Fruit fly (Drosophila melanogaster): ENCODE measurements around the gene CG8219.
A peak's percentile ranks its signal among the peaks of the same experiment; 100 is the strongest.

Gene CG8219

dm6 chr3L:6217212-6217611 lies 16.9 kb downstream of the CG8219 start (continued):
- TF ChIP-seq CG1603 (tag; optimal IDR thresholded peaks at IDR 0.05) (no peak), Hmr (GFP tag; optimal IDR thresholded peaks at IDR 0.05) (no peak), Oaz (GFP tag; IDR thresholded peaks at IDR 0.05) (no peak), CG7372 (GFP tag; IDR thresholded peaks at IDR 0.05) (peak; percentile 34; the same call in 1 of the 2 replicates), slou (GFP tag; optimal IDR thresholded peaks at IDR 0.05) (no peak), CG7928 (GFP tag; optimal IDR thresholded peaks at IDR 0.05) (no peak), CG10209 (GFP tag; optimal IDR thresholded peaks at IDR 0.05) (peak; percentile 13), CG17361 (GFP tag; IDR thresholded peaks at IDR 0.05) (peak; percentile 82), CG32767 (GFP tag; IDR thresholded peaks at IDR 0.05) (peak; percentile 83), CG3281 (GFP tag; optimal IDR thresholded peaks at IDR 0.05) (peak; percentile 11), Eip74EF (GFP tag; optimal IDR thresholded peaks at IDR 0.05) (peak in 1 of 2 experiments; percentile 50), Dek (tag; optimal IDR thresholded peaks at IDR 0.05) (peak; percentile 15), tgo (GFP tag; IDR thresholded peaks at IDR 0.05) (peak; percentile 66; the same call in 2 of the 3 replicates), Abd-B (GFP tag; optimal IDR thresholded peaks at IDR 0.05) (peak; percentile 42), abd-A (tag; optimal IDR thresholded peaks at IDR 0.05) (no peak), so (GFP tag; IDR thresholded peaks at IDR 0.05) (0 out of 3 replicates have a peak, but pooled peaks have one; percentile 28), esg (GFP tag; conservative IDR thresholded peaks at IDR 0.05) (peak; percentile 66), chinmo (GFP tag; IDR thresholded peaks at IDR 0.05; ENCODE audit: partially characterized antibody) (no peak), Six4 (GFP tag; optimal IDR thresholded peaks at IDR 0.05) (peak; percentile 52), Antp (GFP tag; optimal IDR thresholded peaks at IDR 0.05) (peak; percentile 13), al (GFP tag; IDR thresholded peaks at IDR 0.05) (no peak), gce (GFP tag; IDR thresholded peaks at IDR 0.05) (0 out of 3 replicates have a peak, but pooled peaks have one; percentile 62), her (GFP tag; optimal IDR thresholded peaks at IDR 0.05) (no peak), BEAF-32 (GFP tag; optimal IDR thresholded peaks at IDR 0.05) (no peak), CG9817 (tag; optimal IDR thresholded peaks at IDR 0.05) (peak; percentile 29), bab2 (GFP tag; optimal IDR thresholded peaks at IDR 0.05) (peak; percentile 53), CG17568 (GFP tag; optimal IDR thresholded peaks at IDR 0.05) (no peak), bowl (GFP tag; IDR thresholded peaks at IDR 0.05) (no peak), gcm (GFP tag; optimal IDR thresholded peaks at IDR 0.05) (peak; percentile 77), dpn (GFP tag; optimal IDR thresholded peaks at IDR 0.05) (peak; percentile 38 to 54), C15 (GFP tag; IDR thresholded peaks at IDR 0.05) (0 out of 3 replicates have a peak, but pooled peaks have one; percentile 29), CG42726 (GFP tag; IDR thresholded peaks at IDR 0.05; ENCODE audit: partially characterized antibody) (no peak), CG12236 (GFP tag; optimal IDR thresholded peaks at IDR 0.05) (peak; percentile 28), ATbp (GFP tag; optimal IDR thresholded peaks at IDR 0.05) (peak; percentile 50), CoRest (tag; optimal IDR thresholded peaks at IDR 0.05) (peak; percentile 72), btn (GFP tag; optimal IDR thresholded peaks at IDR 0.05) (peak; percentile 2), CG7357 (GFP tag; IDR thresholded peaks at IDR 0.05) (peak; percentile 36; the same call in 1 of the 3 replicates), CG1832 (GFP tag; optimal IDR thresholded peaks at IDR 0.05) (no peak), ems (GFP tag; optimal IDR thresholded peaks at IDR 0.05) (no peak), Mes4 (GFP tag; optimal IDR thresholded peaks at IDR 0.05) (peak; percentile 18), dysf (GFP tag; IDR thresholded peaks at IDR 0.05) (peak; percentile 48; the same call in 1 of the 3 replicates), pnt (GFP tag; optimal IDR thresholded peaks at IDR 0.05) (no peak), CG18619 (GFP tag; optimal IDR thresholded peaks at IDR 0.05) (peak; percentile 27), CG32532 (GFP tag; IDR thresholded peaks at IDR 0.05) (peak; percentile 35; the same call in 1 of the 2 replicates), CG2678 (tag; optimal IDR thresholded peaks at IDR 0.05) (peak; percentile 77), Spps (tag; optimal IDR thresholded peaks at IDR 0.05) (peak; percentile 87), twi (tag; optimal IDR thresholded peaks at IDR 0.05) (peak; percentile 97), h (optimal IDR thresholded peaks at IDR 0.05) (no peak), shn (GFP tag; optimal IDR thresholded peaks at IDR 0.05) (no peak), bigmax (GFP tag; optimal IDR thresholded peaks at IDR 0.05) (no peak), ssp (GFP tag; IDR thresholded peaks at IDR 0.05) (peak; percentile 44; the same call in 1 of the 2 replicates)
